Worm (Caenorhabditis elegans): ENCODE data around the gene srh-223.
A peak's percentile ranks its signal among the peaks of the same experiment; 100 is the strongest.

srh-223 gene

ce11 chrIV:4014341-4014826 lies 32.7 kb downstream of the srh-223 start (continued):
- TF ChIP-seq mcd-1 (GFP tag; IDR thresholded peaks at IDR 0.05): peak; percentile 45
- TF ChIP-seq him-1 (tag; optimal IDR thresholded peaks at IDR 0.05): no peak
- no peak for TF ChIP-seq hlh-26 (GFP tag; conservative IDR thresholded peaks at IDR 0.05)
- TF ChIP-seq hsf-1 (GFP tag; IDR thresholded peaks at IDR 0.05): no peak
- TF ChIP-seq F57C9.4 (tag; optimal IDR thresholded peaks at IDR 0.05): no peak

- TF ChIP-seq nhr-120 (GFP tag; IDR thresholded peaks at IDR 0.05) (no peak), T26A5.8 (tag; optimal IDR thresholded peaks at IDR 0.05) (no peak), sdz-38 (tag; optimal IDR thresholded peaks at IDR 0.05) (no peak), egl-44 (GFP tag; IDR thresholded peaks at IDR 0.05) (no peak), tlf-1 (GFP tag; optimal IDR thresholded peaks at IDR 0.05) (no peak), C17E4.6 (GFP tag; IDR thresholded peaks at IDR 0.05) (no peak), lir-1 (GFP tag; conservative IDR thresholded peaks at IDR 0.05) (no peak), F55B11.4 (tag; optimal IDR thresholded peaks at IDR 0.05; ENCODE audit: borderline replicate concordance, insufficient read depth) (no peak), ccch-3 (GFP tag; optimal IDR thresholded peaks at IDR 0.05) (no peak), ztf-25 (GFP tag; IDR thresholded peaks at IDR 0.05) (no peak), fkh-3 (tag; optimal IDR thresholded peaks at IDR 0.05) (no peak)
These were observed 34.0 kb downstream of the srh-223 start for ce11 chrIV:4015660-4016059.

ce11 chrIV:4016723-4017122 lies 35.0 kb downstream of the srh-223 start:
- TF ChIP-seq zfh-2 (GFP tag; conservative IDR thresholded peaks at IDR 0.05) (peak; percentile 73), mes-4 (tag; optimal IDR thresholded peaks at IDR 0.05) (no peak), egrh-3 (GFP tag; IDR thresholded peaks at IDR 0.05) (peak; percentile 43; the same call in 1 of the 2 replicates), ztf-6 (GFP tag; IDR thresholded peaks at IDR 0.05) (no peak), lin-54 (GFP tag; optimal IDR thresholded peaks at IDR 0.05) (no peak), nfyb-1 (GFP tag; IDR thresholded peaks at IDR 0.05) (0 out of 2 replicates have a peak, but pooled peaks have one; percentile 38), ets-4 (GFP tag; optimal IDR thresholded peaks at IDR 0.05) (no peak), B0035.1 (tag; optimal IDR thresholded peaks at IDR 0.05) (no peak)

- TF ChIP-seq tlf-1 (GFP tag; optimal IDR thresholded peaks at IDR 0.05) (no peak), ekl-4 (GFP tag; IDR thresholded peaks at IDR 0.05) (no peak), nfyb-1 (GFP tag; IDR thresholded peaks at IDR 0.05) (no peak), madf-3 (GFP tag; IDR thresholded peaks at IDR 0.05) (no peak), snpc-4 (GFP tag; optimal IDR thresholded peaks at IDR 0.05) (no peak), snpc-4 (tag; optimal IDR thresholded peaks at IDR 0.05) (no peak), Y53F4B.3 (GFP tag; IDR thresholded peaks at IDR 0.05) (no peak), madf-10 (tag; optimal IDR thresholded peaks at IDR 0.05) (no peak), ztf-26 (tag; optimal IDR thresholded peaks at IDR 0.05) (no peak), Y95B8A.8 (GFP tag; IDR thresholded peaks at IDR 0.05) (no peak), ceh-91 (GFP tag; IDR thresholded peaks at IDR 0.05) (no peak), ztf-25 (GFP tag; IDR thresholded peaks at IDR 0.05) (no peak), D2030.7 (GFP tag; IDR thresholded peaks at IDR 0.05) (no peak), egrh-3 (GFP tag; IDR thresholded peaks at IDR 0.05) (peak; percentile 32; the same call in 1 of the 2 replicates), lsl-1 (GFP tag; optimal IDR thresholded peaks at IDR 0.05) (no peak), ama-1 (optimal IDR thresholded peaks at IDR 0.05) (no peak), ama-1 (GFP tag; optimal IDR thresholded peaks at IDR 0.05) (no peak), gei-17 (GFP tag; optimal IDR thresholded peaks at IDR 0.05) (no peak), egl-44 (GFP tag; IDR thresholded peaks at IDR 0.05) (no peak), unc-130 (GFP tag; optimal IDR thresholded peaks at IDR 0.05) (no peak), sea-2 (GFP tag; IDR thresholded peaks at IDR 0.05) (no peak), F37B4.10 (GFP tag; IDR thresholded peaks at IDR 0.05) (0 out of 2 replicates have a peak, but pooled peaks have one; percentile 37), lin-40 (tag; optimal IDR thresholded peaks at IDR 0.05) (no peak), mel-28 (tag; optimal IDR thresholded peaks at IDR 0.05; ENCODE audit: borderline replicate concordance) (no peak), nhr-80 (tag; optimal IDR thresholded peaks at IDR 0.05) (peak; percentile 50), ceh-100 (GFP tag; IDR thresholded peaks at IDR 0.05) (no peak)
These were observed 37.1 kb downstream of the srh-223 start for ce11 chrIV:4018692-4019387.
